Worm (Caenorhabditis elegans): ENCODE results near the gene T06C12.14.

ce11 chrV:15899696-15900095 lies at the start of gene T06C12.14:
- no peak for TF ChIP-seq ceh-28 (tag; optimal IDR thresholded peaks at IDR 0.05)
- TF ChIP-seq egl-27 (tag; optimal IDR thresholded peaks at IDR 0.05) = no peak
